Worm (Caenorhabditis elegans): Measurements from ENCODE around the gene T11F8.5.
"Not testable (repeated sequence)": the region's sequence is repeated elsewhere in the genome, so short reads cannot be mapped to it uniquely, and the experiment has no call there.

Gene T11F8.5

ce11 chrIV:5469739-5470138 lies 13.1 kb upstream of the T11F8.5 start, which contains the start of gene rme-2:
rme-2 (plus strand) TSS chrIV:5470026.
- TF ChIP-seq unc-39 (tag; optimal IDR thresholded peaks at IDR 0.05): no peak
- no peak for TF ChIP-seq pqm-1 (tag; optimal IDR thresholded peaks at IDR 0.05)
- TF ChIP-seq eor-1 (tag; optimal IDR thresholded peaks at IDR 0.05): no peak
- no peak for TF ChIP-seq ama-1 (optimal IDR thresholded peaks at IDR 0.05)
- no peak for TF ChIP-seq aly-2 (tag; optimal IDR thresholded peaks at IDR 0.05)
- no peak for TF ChIP-seq nhr-237 (tag; optimal IDR thresholded peaks at IDR 0.05)
- no peak for TF ChIP-seq nhr-76 (tag; optimal IDR thresholded peaks at IDR 0.05)
- TF ChIP-seq ZK546.5 (tag; optimal IDR thresholded peaks at IDR 0.05): no peak
- TF ChIP-seq nhr-12 (tag; optimal IDR thresholded peaks at IDR 0.05): no peak

ce11 chrIV:5473098-5473497 lies 9.7 kb upstream of the T11F8.5 start:
- TF ChIP-seq ZK546.5 (tag; optimal IDR thresholded peaks at IDR 0.05) (no peak), jun-1 (tag; optimal IDR thresholded peaks at IDR 0.05) (no peak)

DNA sequence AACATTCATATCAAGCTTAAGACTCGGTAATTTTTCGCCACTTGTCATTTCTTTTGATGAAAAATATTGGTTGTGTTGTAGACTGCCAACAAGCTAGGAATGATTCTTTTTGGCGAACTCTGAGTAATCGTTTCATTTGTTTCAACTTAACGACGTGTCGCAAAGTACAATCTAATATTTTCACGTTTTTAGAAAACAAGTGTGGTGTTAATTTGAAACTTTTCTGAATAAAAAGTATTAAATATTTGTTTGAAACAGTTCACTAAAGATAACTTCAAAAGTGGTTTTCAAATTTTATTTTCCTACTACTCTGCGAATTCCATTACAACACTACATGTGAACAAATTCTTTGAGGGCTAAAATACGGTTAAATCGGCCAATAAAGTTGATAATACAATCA lies 6.4 kb upstream of the T11F8.5 start, which contains the start of gene T11F8.4:
TSS of gene T11F8.4 (minus strand) at position 101 of the 400 bp plus-strand sequence.
- no peak for TF ChIP-seq ceh-28 (tag; optimal IDR thresholded peaks at IDR 0.05)
- TF ChIP-seq ceh-82 (tag; optimal IDR thresholded peaks at IDR 0.05): no peak
- TF ChIP-seq ztf-11 (tag; optimal IDR thresholded peaks at IDR 0.05): no peak
- TF ChIP-seq nhr-12 (tag; optimal IDR thresholded peaks at IDR 0.05): no peak
- TF ChIP-seq nhr-237 (tag; optimal IDR thresholded peaks at IDR 0.05): no peak
- TF ChIP-seq nhr-25 (tag; optimal IDR thresholded peaks at IDR 0.05): no peak
- no peak for TF ChIP-seq skn-1 (tag; optimal IDR thresholded peaks at IDR 0.05)
- no peak for TF ChIP-seq fkh-2 (tag; optimal IDR thresholded peaks at IDR 0.05)
- TF ChIP-seq ZK546.5 (tag; optimal IDR thresholded peaks at IDR 0.05): no peak
- no peak for TF ChIP-seq nhr-43 (tag; optimal IDR thresholded peaks at IDR 0.05; ENCODE audit: poor library complexity, severe bottlenecking)
- no peak for TF ChIP-seq nhr-28 (tag; optimal IDR thresholded peaks at IDR 0.05)
- TF ChIP-seq R02D3.7 (tag; optimal IDR thresholded peaks at IDR 0.05): no peak
- TF ChIP-seq mml-1 (tag; optimal IDR thresholded peaks at IDR 0.05): no peak
- TF ChIP-seq egl-27 (tag; optimal IDR thresholded peaks at IDR 0.05): no peak
- TF ChIP-seq daf-12 (tag; optimal IDR thresholded peaks at IDR 0.05): no peak
- TF ChIP-seq elt-1 (tag; optimal IDR thresholded peaks at IDR 0.05): no peak

- no peak for TF ChIP-seq fkh-10 (GFP tag; optimal IDR thresholded peaks at IDR 0.05)
- TF ChIP-seq ztf-11 (tag; optimal IDR thresholded peaks at IDR 0.05): no peak
These were observed 3.5 kb upstream of the T11F8.5 start, which contains the start of gene T11F8.1 for ce11 chrIV:5479289-5479688. T11F8.1 (plus strand) TSS chrIV:5479589.

ce11 chrIV:5482231-5482630 lies 592 bp upstream of the T11F8.5 start, which contains the start of gene T11F8.12:
T11F8.12 (minus strand) TSS chrIV:5482331.
- no peak for TF ChIP-seq nhr-12 (tag; optimal IDR thresholded peaks at IDR 0.05)

DNA sequence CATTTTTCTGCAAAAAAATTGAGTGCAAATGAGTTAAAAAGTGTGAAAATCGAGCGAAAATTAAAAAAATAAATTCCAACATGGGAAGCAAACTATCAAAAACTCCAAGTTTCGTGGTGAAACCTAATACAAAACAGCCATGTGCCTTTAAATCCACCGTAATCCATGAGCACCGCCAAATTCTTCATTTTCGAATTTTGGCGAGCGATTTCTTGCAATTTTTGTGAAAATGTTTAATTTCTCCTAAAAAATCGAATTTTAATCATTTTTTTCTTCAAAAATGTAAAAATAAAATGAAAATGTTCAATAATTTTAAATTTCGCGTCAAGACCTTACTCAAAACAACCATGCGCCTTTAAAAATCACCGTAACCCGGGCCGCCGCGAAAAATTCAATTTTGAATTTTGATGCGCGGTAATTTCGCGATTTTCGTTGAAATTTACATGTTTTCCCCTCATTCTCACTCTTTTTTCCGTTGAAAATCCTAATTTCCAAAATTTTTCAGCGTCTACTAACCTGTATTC lies 3.4 kb downstream of the T11F8.5 start, which contains the start of the genes snpc-3.1 and puf-7:
TSS of gene snpc-3.1 (minus strand) at position 51 of the 524 bp plus-strand sequence.
TSS of gene puf-7 (plus strand) at position 506 of the 524 bp plus-strand sequence.
- not testable (repeated sequence) for TF ChIP-seq ceh-82, egl-27, elt-2 (tag; optimal IDR thresholded peaks at IDR 0.05)

- not testable (repeated sequence) for TF ChIP-seq nhr-28, skn-1, elt-2 (tag; optimal IDR thresholded peaks at IDR 0.05)
These were observed 8.2 kb downstream of the T11F8.5 start, which contains the start of gene B0273.115 for ce11 chrIV:5491054-5491453. B0273.115 (minus strand) TSS chrIV:5491154.

DNA sequence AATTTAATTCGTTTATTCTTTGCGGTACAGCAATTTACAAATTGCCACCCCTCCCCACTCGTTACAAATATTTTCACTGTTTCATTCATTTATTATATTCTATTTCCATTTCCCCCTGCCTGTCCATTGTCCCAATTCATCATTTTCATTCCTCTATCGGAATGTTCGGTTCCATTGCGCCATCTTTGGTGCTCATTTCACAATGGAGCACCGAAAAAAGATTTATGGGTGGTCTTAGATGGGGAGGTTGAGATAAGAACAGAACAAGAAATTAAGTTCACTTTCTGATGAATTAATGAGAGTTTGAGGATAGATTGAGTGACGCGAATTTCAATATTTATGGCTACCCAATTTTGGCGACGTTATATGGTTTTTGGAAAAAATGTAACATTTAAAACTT lies 9.4 kb downstream of the T11F8.5 start:
- TF ChIP-seq pqm-1 (tag; optimal IDR thresholded peaks at IDR 0.05): no peak
- no peak for TF ChIP-seq nhr-12 (tag; optimal IDR thresholded peaks at IDR 0.05)
- TF ChIP-seq skn-1 (tag; optimal IDR thresholded peaks at IDR 0.05): no peak
- no peak for TF ChIP-seq fkh-2 (tag; optimal IDR thresholded peaks at IDR 0.05)
- no peak for TF ChIP-seq fos-1 (tag; optimal IDR thresholded peaks at IDR 0.05)
- no peak for TF ChIP-seq egl-5 (tag; optimal IDR thresholded peaks at IDR 0.05)
- TF ChIP-seq sea-2 (GFP tag; optimal IDR thresholded peaks at IDR 0.05): no peak
- no peak for TF ChIP-seq ztf-4 (tag; optimal IDR thresholded peaks at IDR 0.05)

All from whole organism, L3 larva.